Fruit fly (Drosophila melanogaster) whole organism, wandering third instar larva: Measurements from ENCODE around the gene Dpm2.

Source experiments
- Abd-B ChIP-seq: fragments of >200 bp; optimal IDR thresholded peaks from 2 replicates; lab custom pipeline; 2017; ENCODE audit warnings: missing biosample characterization, missing genetic modification characterization
- CG32264 ChIP-seq: fragments of 200-800 bp; sonication (Bioruptor generic); optimal IDR thresholded peaks from 2 replicates; lab custom pipeline; 2016; ENCODE audit warnings: missing biosample characterization, missing genetic modification characterization
- CG9705 ChIP-seq: fragments of 200-800 bp; sonication (Bioruptor generic); optimal IDR thresholded peaks from 2 replicates; lab custom pipeline; 2018; ENCODE audit warnings: missing biosample characterization, mild to moderate bottlenecking, missing genetic modification characterization
- CrebA ChIP-seq: fragments of 200-800 bp; sonication (Bioruptor generic); optimal IDR thresholded peaks from 2 replicates; lab custom pipeline; 2016; ENCODE audit warnings: missing biosample characterization, mild to moderate bottlenecking, missing genetic modification characterization, borderline replicate concordance
- Dfd ChIP-seq: fragments of >200 bp; optimal IDR thresholded peaks from 2 replicates; lab custom pipeline; 2017; ENCODE audit warnings: missing biosample characterization, missing genetic modification characterization
- Dif ChIP-seq: fragments of 200-275, 200-300 bp; sonication (Bioruptor generic); optimal IDR thresholded peaks from 2 replicates; lab custom pipeline; 2018; ENCODE audit warnings: missing biosample characterization, missing genetic modification characterization; ENCODE audit not compliant: partially characterized antibody
- GATAd ChIP-seq: sonication (Bioruptor generic); optimal IDR thresholded peaks from 2 replicates; lab custom pipeline; 2016; ENCODE audit warnings: missing biosample characterization, missing genetic modification characterization
- HLH106 ChIP-seq: fragments of 200-800 bp; optimal IDR thresholded peaks from 3 replicates; lab custom pipeline; 2019; ENCODE audit warnings: missing biosample characterization, mild to moderate bottlenecking, missing genetic modification characterization, moderate library complexity
- Hnf4 ChIP-seq: fragments of 200-800 bp; sonication (Bioruptor generic); optimal IDR thresholded peaks from 2 replicates; lab custom pipeline; 2016; ENCODE audit warnings: missing biosample characterization, mild to moderate bottlenecking, missing genetic modification characterization
- Hr78 ChIP-seq: fragments of >200 bp; optimal IDR thresholded peaks from 2 replicates; lab custom pipeline; 2017; ENCODE audit warnings: missing biosample characterization, missing genetic modification characterization
- Hr83 ChIP-seq: fragments of 200-300 bp; sonication (Bioruptor generic); optimal IDR thresholded peaks from 2 replicates; lab custom pipeline; 2016; ENCODE audit warnings: missing biosample characterization, mild to moderate bottlenecking, missing genetic modification characterization, moderate library complexity; ENCODE audit not compliant: poor library complexity, severe bottlenecking
- Jra ChIP-seq: sonication (Bioruptor generic); optimal IDR thresholded peaks from 2 replicates; lab custom pipeline; 2016; ENCODE audit warnings: missing biosample characterization, missing genetic modification characterization
- Mio ChIP-seq: sonication (Bioruptor generic); optimal IDR thresholded peaks from 2 replicates; lab custom pipeline; 2016; ENCODE audit warnings: missing biosample characterization, missing genetic modification characterization
- Myc ChIP-seq: fragments of >200 bp; optimal IDR thresholded peaks from 2 replicates; lab custom pipeline; 2017
- N ChIP-seq: fragments of >200 bp; optimal IDR thresholded peaks from 2 replicates; lab custom pipeline; 2018; ENCODE audit warnings: missing biosample characterization, missing external identifiers, missing genetic modification characterization
- OdsH ChIP-seq: fragments of 200-800 bp; sonication (Bioruptor generic); optimal IDR thresholded peaks from 2 replicates; lab custom pipeline; 2016; ENCODE audit warnings: missing biosample characterization, mild to moderate bottlenecking, missing genetic modification characterization
- Rel ChIP-seq, 2 experiments: fragments of 200-800 bp; sonication (Bioruptor generic) in 1 of 2; optimal IDR thresholded peaks; 2 replicates in 1 of 2; 3 replicates in 1 of 2; lab custom pipeline; 2016 to 2019; ENCODE audit warnings: mild to moderate bottlenecking in 2 of 2, missing biosample characterization in 2 of 2, missing genetic modification characterization in 2 of 2, moderate library complexity in 1 of 2
- Sp1 ChIP-seq: fragments of 200-800 bp; sonication (Bioruptor generic); optimal IDR thresholded peaks from 3 replicates; lab custom pipeline; 2019; ENCODE audit warnings: missing biosample characterization, mild to moderate bottlenecking, missing genetic modification characterization, moderate library complexity
- Vsx2 ChIP-seq: fragments of 200-300, 225-300 bp; sonication (Bioruptor generic); optimal IDR thresholded peaks from 2 replicates; lab custom pipeline; 2018; ENCODE audit warnings: missing biosample characterization, missing genetic modification characterization; ENCODE audit not compliant: partially characterized antibody
- br ChIP-seq: fragments of 200-800 bp; sonication (Bioruptor generic); optimal IDR thresholded peaks from 2 replicates; lab custom pipeline; 2016; ENCODE audit warnings: missing biosample characterization, missing genetic modification characterization
- brk ChIP-seq: fragments of 200-800 bp; sonication (Bioruptor generic); optimal IDR thresholded peaks from 2 replicates; lab custom pipeline; 2016; ENCODE audit warnings: missing biosample characterization, mild to moderate bottlenecking, missing genetic modification characterization
- dmrt93B ChIP-seq: fragments of 200-800 bp; sonication (Bioruptor generic); optimal IDR thresholded peaks from 2 replicates; lab custom pipeline; 2018; ENCODE audit warnings: missing biosample characterization, mild to moderate bottlenecking, missing genetic modification characterization
- dsf ChIP-seq: sonication (Bioruptor generic); optimal IDR thresholded peaks from 2 replicates; lab custom pipeline; 2016; ENCODE audit warnings: missing biosample characterization, missing genetic modification characterization, borderline replicate concordance
- ey ChIP-seq: fragments of 200-800 bp; sonication (Bioruptor generic); optimal IDR thresholded peaks from 2 replicates; lab custom pipeline; 2016; ENCODE audit warnings: missing biosample characterization, missing genetic modification characterization
- foxo ChIP-seq, 2 experiments: fragments of 200-800 bp; sonication (Bioruptor generic); optimal IDR thresholded peaks; 2 replicates in 1 of 2; 3 replicates in 1 of 2; lab custom pipeline; 2016 to 2017; ENCODE audit warnings: missing biosample characterization in 2 of 2, missing genetic modification characterization in 2 of 2
- fru ChIP-seq: fragments of 200-800 bp; sonication (Bioruptor generic); optimal IDR thresholded peaks from 3 replicates; lab custom pipeline; 2016; ENCODE audit warnings: missing biosample characterization, mild to moderate bottlenecking, missing genetic modification characterization
- h ChIP-seq: fragments of 200-800 bp; sonication (Bioruptor generic); optimal IDR thresholded peaks from 3 replicates; lab custom pipeline; 2016; ENCODE audit warnings: missing biosample characterization, mild to moderate bottlenecking, missing genetic modification characterization
- jim ChIP-seq: fragments of 175-275, 200-325 bp; sonication (Bioruptor generic); optimal IDR thresholded peaks from 2 replicates; lab custom pipeline; 2016; ENCODE audit warnings: missing biosample characterization, mild to moderate bottlenecking, missing genetic modification characterization
- lola ChIP-seq: fragments of >200 bp; optimal IDR thresholded peaks from 2 replicates; lab custom pipeline; 2017; ENCODE audit warnings: missing biosample characterization, missing genetic modification characterization
- pan ChIP-seq: fragments of >200 bp; optimal IDR thresholded peaks from 2 replicates; lab custom pipeline; 2017
- psq ChIP-seq: fragments of 200-800 bp; sonication (Bioruptor generic); optimal IDR thresholded peaks from 3 replicates; lab custom pipeline; 2017; ENCODE audit warnings: missing biosample characterization, mild to moderate bottlenecking, missing genetic modification characterization, moderate library complexity
- rgr ChIP-seq: fragments of 200-800 bp; sonication (Bioruptor generic); optimal IDR thresholded peaks from 3 replicates; lab custom pipeline; 2016; ENCODE audit warnings: missing biosample characterization, mild to moderate bottlenecking, missing genetic modification characterization
- sage ChIP-seq: fragments of 200-800 bp; sonication (Bioruptor generic); optimal IDR thresholded peaks from 2 replicates; lab custom pipeline; 2016; ENCODE audit warnings: missing biosample characterization, mild to moderate bottlenecking, missing genetic modification characterization
- sv ChIP-seq: fragments of 200-800 bp; sonication (Bioruptor generic); optimal IDR thresholded peaks from 3 replicates; lab custom pipeline; 2016; ENCODE audit warnings: missing biosample characterization, missing genetic modification characterization
- tai ChIP-seq: sonication (Bioruptor generic); optimal IDR thresholded peaks from 2 replicates; lab custom pipeline; 2016; ENCODE audit warnings: missing biosample characterization, missing genetic modification characterization
- usp ChIP-seq: fragments of >200 bp; optimal IDR thresholded peaks from 2 replicates; lab custom pipeline; 2017; ENCODE audit warnings: missing biosample characterization, missing genetic modification characterization
- woc ChIP-seq: sonication (Bioruptor generic); optimal IDR thresholded peaks from 2 replicates; lab custom pipeline; 2016; ENCODE audit warnings: missing biosample characterization, mild to moderate bottlenecking, missing genetic modification characterization

The Dpm2 gene

dm6 chr3L:3342307-3342940, 23.1 kb downstream of the Dpm2 start:
- TF ChIP-seq HLH106 (tag; lab: Kevin White, UChicago) = peak; percentile 58
- TF ChIP-seq foxo (GFP tag; optimal IDR thresholded peaks at IDR 0.05; lab: Kevin White, UChicago) = peak in 1 of 2 experiments; percentile 77
- peak; percentile 73 for TF ChIP-seq br
- TF ChIP-seq Rel (GFP tag; optimal IDR thresholded peaks at IDR 0.05; lab: Kevin White, UChicago) = no peak
- TF ChIP-seq Rel (tag; optimal IDR thresholded peaks at IDR 0.05; lab: Kevin White, UChicago) = peak; percentile 13
- peak; percentile 39 for TF ChIP-seq dmrt93B (GFP tag; lab: Kevin White, UChicago)
- TF ChIP-seq tai (GFP tag; lab: Kevin White, UChicago) = peak; percentile 10
- TF ChIP-seq Hnf4 = peak; percentile 75
- TF ChIP-seq h (GFP tag; lab: Kevin White, UChicago) = peak; percentile 69
- TF ChIP-seq psq = peak; percentile 64
- TF ChIP-seq Jra (GFP tag; lab: Kevin White, UChicago) = no peak
- TF ChIP-seq dsf (GFP tag; lab: Kevin White, UChicago) = no peak
- peak; percentile 41 for TF ChIP-seq CG9705 (GFP tag; lab: Kevin White, UChicago)
- peak; percentile 77 for TF ChIP-seq Sp1 (GFP tag; lab: Kevin White, UChicago)
- peak; percentile 3 for TF ChIP-seq brk
- TF ChIP-seq sage (GFP tag; lab: Kevin White, UChicago) = peak; percentile 49
- TF ChIP-seq GATAd (GFP tag; lab: Kevin White, UChicago) = no peak
- TF ChIP-seq CG32264 (GFP tag; lab: Kevin White, UChicago) = no peak
- TF ChIP-seq OdsH (GFP tag; lab: Kevin White, UChicago) = peak; percentile 63
- no peak for TF ChIP-seq sv (GFP tag; lab: Kevin White, UChicago)
- peak; percentile 74 for TF ChIP-seq woc
- TF ChIP-seq rgr = peak; percentile 76
- TF ChIP-seq Mio = peak; percentile 15
- TF ChIP-seq ey (GFP tag; lab: Kevin White, UChicago) = peak; percentile 78
- TF ChIP-seq fru (GFP tag; lab: Kevin White, UChicago) = peak; percentile 76
- TF ChIP-seq, all 38 proteins: peak for 19

dm6 chr3L:3343260-3343659, 23.9 kb downstream of the Dpm2 start:
- TF ChIP-seq tai (GFP tag; lab: Kevin White, UChicago) (peak; percentile 52), h (GFP tag; lab: Kevin White, UChicago) (peak; percentile 85), Rel (GFP tag; optimal IDR thresholded peaks at IDR 0.05; lab: Kevin White, UChicago) (no peak), Rel (tag; optimal IDR thresholded peaks at IDR 0.05; lab: Kevin White, UChicago) (peak; percentile 6), Jra (GFP tag; lab: Kevin White, UChicago) (peak; percentile 38), sage (GFP tag; lab: Kevin White, UChicago) (peak; percentile 11), sv (GFP tag; lab: Kevin White, UChicago) (peak; percentile 16), CrebA (GFP tag; lab: Kevin White, UChicago) (no peak), Hnf4 (peak; percentile 78), Dfd (GFP tag; lab: Kevin White, UChicago) (no peak), jim (no peak), dsf (GFP tag; lab: Kevin White, UChicago) (peak; percentile 19), CG9705 (GFP tag; lab: Kevin White, UChicago) (peak; percentile 60), HLH106 (tag; lab: Kevin White, UChicago) (peak; percentile 78), usp (no peak), dmrt93B (GFP tag; lab: Kevin White, UChicago) (peak; percentile 59), ey (GFP tag; lab: Kevin White, UChicago) (peak; percentile 79), CG32264 (GFP tag; lab: Kevin White, UChicago) (peak; percentile 23), Hr83 (no peak), psq (peak; percentile 85), N (GFP tag; lab: Kevin White, UChicago) (no peak), Mio (no peak), pan (lab: Kevin White, UChicago) (no peak), brk (peak; percentile 76), Abd-B (no peak), Vsx2 (GFP tag; lab: Kevin White, UChicago) (no peak), GATAd (GFP tag; lab: Kevin White, UChicago) (no peak), Hr78 (GFP tag; lab: Kevin White, UChicago) (no peak), br (peak; percentile 72), Dif (GFP tag; lab: Kevin White, UChicago) (no peak), fru (GFP tag; lab: Kevin White, UChicago) (peak; percentile 88), foxo (GFP tag; optimal IDR thresholded peaks at IDR 0.05; lab: Kevin White, UChicago) (peak in 1 of 2 experiments; percentile 85), woc (peak; percentile 60), Sp1 (GFP tag; lab: Kevin White, UChicago) (peak; percentile 90), lola (GFP tag; lab: Kevin White, UChicago) (no peak), rgr (peak; percentile 77), OdsH (GFP tag; lab: Kevin White, UChicago) (peak; percentile 85), Myc (lab: Kevin White, UChicago) (no peak)
- TF ChIP-seq, all 38 proteins: peak for 22
